Worm (Caenorhabditis elegans) whole organism, early embryonic: ENCODE results near the gene lsm-5.

Source experiments
- B0310.2 ChIP-seq: sonication (generic microtip); optimal IDR thresholded peaks from 2 replicates; lab custom pipeline; 2016; ENCODE audit warnings: mild to moderate bottlenecking, missing genetic modification characterization, missing compliant biosample characterization
- F13C5.2 ChIP-seq: sonication (generic microtip); optimal IDR thresholded peaks from 2 replicates; lab custom pipeline; 2017; ENCODE audit warnings: mild to moderate bottlenecking, missing genetic modification characterization, inconsistent platforms, missing compliant biosample characterization
- aly-1 ChIP-seq: sonication (generic microtip); optimal IDR thresholded peaks from 2 replicates; lab custom pipeline; 2016; ENCODE audit warnings: missing genetic modification characterization, missing compliant biosample characterization
- ama-1 ChIP-seq: fragments of 150-350 bp; optimal IDR thresholded peaks from 2 replicates; lab custom pipeline; 2014
- ceh-13 ChIP-seq: fragments of 200-800 bp; sonication (Bioruptor generic); optimal IDR thresholded peaks from 2 replicates; lab custom pipeline; 2018; ENCODE audit warnings: mild to moderate bottlenecking, missing genetic modification characterization, missing compliant biosample characterization
- ceh-36 ChIP-seq: sonication (generic microtip); optimal IDR thresholded peaks from 2 replicates; lab custom pipeline; 2016; ENCODE audit warnings: missing genetic modification characterization, inconsistent platforms, missing compliant biosample characterization
- ets-7 ChIP-seq: sonication (generic microtip); optimal IDR thresholded peaks from 2 replicates; lab custom pipeline; 2016; ENCODE audit warnings: missing genotype, missing genetic modification characterization, missing compliant biosample characterization
- flt-1 ChIP-seq: fragments of 200-800 bp; sonication (Bioruptor generic); IDR thresholded peaks from 2 replicates; pipeline ENCODE4 v1.3.6; 2022; ENCODE audit warnings: missing genetic modification characterization, missing compliant biosample characterization
- hmbx-1 ChIP-seq: sonication (generic microtip); optimal IDR thresholded peaks from 2 replicates; lab custom pipeline; 2016; ENCODE audit warnings: mild to moderate bottlenecking, missing genetic modification characterization, missing compliant biosample characterization
- hmg-4 ChIP-seq: fragments of 200-800 bp; sonication (Bioruptor generic); optimal IDR thresholded peaks from 2 replicates; lab custom pipeline; 2018; ENCODE audit warnings: mild to moderate bottlenecking, missing genetic modification characterization, missing compliant biosample characterization
- hnd-1 ChIP-seq: sonication (generic microtip); optimal IDR thresholded peaks from 2 replicates; lab custom pipeline; 2016; ENCODE audit warnings: missing genetic modification characterization, missing compliant biosample characterization
- pes-1 ChIP-seq: fragments of 200-800 bp; sonication (Bioruptor generic); IDR thresholded peaks from 2 replicates; pipeline ENCODE4 v1.3.6; 2022; ENCODE audit warnings: missing genetic modification reagents, missing genetic modification characterization, missing compliant biosample characterization
- scrt-1 ChIP-seq: fragments of 200-800 bp; sonication (Bioruptor generic); IDR thresholded peaks from 2 replicates; pipeline ENCODE4 v1.3.6; 2022; ENCODE audit warnings: missing genetic modification characterization, missing compliant biosample characterization
- sea-1 ChIP-seq: fragments of 200-800 bp; sonication (Bioruptor generic); conservative IDR thresholded peaks from 2 replicates; pipeline ENCODE4 v1.3.6; 2022; ENCODE audit warnings: missing genetic modification characterization, missing compliant biosample characterization
- tbx-11 ChIP-seq: fragments of 200-800 bp; sonication (Bioruptor generic); IDR thresholded peaks from 2 replicates; pipeline ENCODE4 v1.3.6; 2022; ENCODE audit warnings: missing genetic modification characterization, missing compliant biosample characterization
- tbx-37 ChIP-seq: fragments of 200-800 bp; sonication (Bioruptor generic); conservative IDR thresholded peaks from 2 replicates; pipeline ENCODE4 v1.3.6; 2022; ENCODE audit warnings: missing genetic modification reagents, missing genetic modification characterization, missing compliant biosample characterization
- tra-4 ChIP-seq: sonication (generic microtip); optimal IDR thresholded peaks from 2 replicates; lab custom pipeline; 2017; ENCODE audit warnings: missing genetic modification characterization, missing compliant biosample characterization

The lsm-5 gene

ce11 chrV:15537923-15538322 is 32.3 kb upstream of the lsm-5 start, which contains the start of gene prde-1:
TSS of gene prde-1 (plus strand) at chrV:15538244.
- TF ChIP-seq ama-1 (lab: Kevin White, UChicago): no peak
- TF ChIP-seq flt-1 (GFP tag; lab: Robert Waterston, UW): no peak
- TF ChIP-seq hmbx-1 (tag; lab: Kevin White, UChicago): no peak
- no peak for TF ChIP-seq pes-1 (GFP tag; lab: Robert Waterston, UW)
- no peak for TF ChIP-seq hnd-1
- TF ChIP-seq hmg-4 (GFP tag; lab: Kevin White, UChicago): no peak
- no peak for TF ChIP-seq B0310.2
- no peak for TF ChIP-seq tra-4 (tag; lab: Kevin White, UChicago)
- TF ChIP-seq tbx-11: no peak
- no peak for TF ChIP-seq ceh-36 (tag; lab: Kevin White, UChicago)
- TF ChIP-seq ceh-13 (GFP tag; lab: Kevin White, UChicago): no peak
- no peak for TF ChIP-seq sea-1 (GFP tag; lab: Robert Waterston, UW)
- TF ChIP-seq tbx-37 (GFP tag; lab: Robert Waterston, UW): no peak
- no peak for TF ChIP-seq ets-7 (tag; lab: Kevin White, UChicago)
- no peak for TF ChIP-seq scrt-1 (GFP tag; lab: Robert Waterston, UW)
- TF ChIP-seq aly-1 (tag; lab: Kevin White, UChicago): no peak

ce11 chrV:15543252-15543651 is 26.9 kb upstream of the lsm-5 start:
- TF ChIP-seq flt-1 (GFP tag; lab: Robert Waterston, UW) (no peak), ets-7 (tag; lab: Kevin White, UChicago) (no peak), ceh-36 (tag; lab: Kevin White, UChicago) (no peak), tbx-11 (no peak), F13C5.2 (tag; lab: Kevin White, UChicago) (no peak), hnd-1 (no peak), scrt-1 (GFP tag; lab: Robert Waterston, UW) (no peak), aly-1 (tag; lab: Kevin White, UChicago) (no peak), pes-1 (GFP tag; lab: Robert Waterston, UW) (no peak), sea-1 (GFP tag; lab: Robert Waterston, UW) (no peak), hmbx-1 (tag; lab: Kevin White, UChicago) (no peak)

ce11 chrV:15544898-15545297 is 25.3 kb upstream of the lsm-5 start, which contains the start of gene glb-14:
TSS of gene glb-14 (minus strand) at chrV:15544994.
- TF ChIP-seq tbx-11 (no peak), ceh-13 (GFP tag; lab: Kevin White, UChicago) (no peak), sea-1 (GFP tag; lab: Robert Waterston, UW) (no peak), F13C5.2 (tag; lab: Kevin White, UChicago) (no peak), scrt-1 (GFP tag; lab: Robert Waterston, UW) (no peak), B0310.2 (no peak), ceh-36 (tag; lab: Kevin White, UChicago) (no peak), hnd-1 (no peak), ama-1 (lab: Kevin White, UChicago) (no peak), hmg-4 (GFP tag; lab: Kevin White, UChicago) (no peak), aly-1 (tag; lab: Kevin White, UChicago) (no peak), flt-1 (GFP tag; lab: Robert Waterston, UW) (no peak), hmbx-1 (tag; lab: Kevin White, UChicago) (no peak), ets-7 (tag; lab: Kevin White, UChicago) (no peak), tra-4 (tag; lab: Kevin White, UChicago) (no peak), pes-1 (GFP tag; lab: Robert Waterston, UW) (no peak)

- TF ChIP-seq ets-7 (tag; lab: Kevin White, UChicago) (no peak), F13C5.2 (tag; lab: Kevin White, UChicago) (no peak), tbx-11 (peak; percentile 46; the same call in 1 of the 2 replicates), B0310.2 (no peak), ceh-13 (GFP tag; lab: Kevin White, UChicago) (no peak), sea-1 (GFP tag; lab: Robert Waterston, UW) (no peak), hnd-1 (no peak), hmg-4 (GFP tag; lab: Kevin White, UChicago) (no peak), flt-1 (GFP tag; lab: Robert Waterston, UW) (0 out of 2 replicates have a peak, but pooled peaks have one; percentile 34), ceh-36 (tag; lab: Kevin White, UChicago) (no peak), tra-4 (tag; lab: Kevin White, UChicago) (no peak), tbx-37 (GFP tag; lab: Robert Waterston, UW) (no peak), hmbx-1 (tag; lab: Kevin White, UChicago) (no peak), ama-1 (lab: Kevin White, UChicago) (no peak), scrt-1 (GFP tag; lab: Robert Waterston, UW) (peak; percentile 36; the same call in 1 of the 2 replicates), aly-1 (tag; lab: Kevin White, UChicago) (no peak), pes-1 (GFP tag; lab: Robert Waterston, UW) (peak; percentile 65; the same call in 1 of the 2 replicates)
Measured at ce11 chrV:15547727-15548126, 22.5 kb upstream of the lsm-5 start.

ce11 chrV:15550408-15550807 is 19.8 kb upstream of the lsm-5 start:
- TF ChIP-seq flt-1 (GFP tag; lab: Robert Waterston, UW) (peak; percentile 11; the same call in 1 of the 2 replicates), pes-1 (GFP tag; lab: Robert Waterston, UW) (0 out of 2 replicates have a peak, but pooled peaks have one; percentile 48), B0310.2 (no peak), ceh-36 (tag; lab: Kevin White, UChicago) (peak; percentile 2)

ce11 chrV:15551642-15552041 is 18.5 kb upstream of the lsm-5 start:
- peak; percentile 95 for TF ChIP-seq ceh-36 (tag; lab: Kevin White, UChicago)
- TF ChIP-seq ama-1 (lab: Kevin White, UChicago): no peak
- TF ChIP-seq flt-1 (GFP tag; lab: Robert Waterston, UW): peak; percentile 92
- TF ChIP-seq tbx-11: peak; percentile 89
- TF ChIP-seq F13C5.2 (tag; lab: Kevin White, UChicago): peak; percentile 91
- peak; percentile 92 for TF ChIP-seq pes-1 (GFP tag; lab: Robert Waterston, UW)
- peak; percentile 86 for TF ChIP-seq aly-1 (tag; lab: Kevin White, UChicago)
- peak; percentile 92 for TF ChIP-seq hmg-4 (GFP tag; lab: Kevin White, UChicago)
- peak; percentile 92 for TF ChIP-seq tbx-37 (GFP tag; lab: Robert Waterston, UW)
- TF ChIP-seq ets-7 (tag; lab: Kevin White, UChicago): peak; percentile 57
- TF ChIP-seq hnd-1: peak; percentile 80
- TF ChIP-seq sea-1 (GFP tag; lab: Robert Waterston, UW): peak; percentile 89
- peak; percentile 71 for TF ChIP-seq tra-4 (tag; lab: Kevin White, UChicago)
- TF ChIP-seq scrt-1 (GFP tag; lab: Robert Waterston, UW): peak; percentile 92
- TF ChIP-seq B0310.2: peak; percentile 82
- TF ChIP-seq hmbx-1 (tag; lab: Kevin White, UChicago): peak; percentile 59
- peak; percentile 77 for TF ChIP-seq ceh-13 (GFP tag; lab: Kevin White, UChicago)
